Worm (Caenorhabditis elegans) whole organism, L3 larva: ENCODE measurements around the gene spe-26.

Experiments used
- R02D3.7 ChIP-seq: fragments of 150-350 bp; optimal IDR thresholded peaks from 2 replicates; lab custom pipeline; 2014; ENCODE audit warnings: missing biosample characterization, missing genetic modification characterization
- ZK546.5 ChIP-seq: sonication (generic microtip); optimal IDR thresholded peaks from 2 replicates; lab custom pipeline; 2017; ENCODE audit warnings: missing biosample characterization, missing genetic modification characterization
- aly-2 ChIP-seq: fragments of 150-350 bp; optimal IDR thresholded peaks from 2 replicates; lab custom pipeline; 2014; ENCODE audit warnings: missing biosample characterization, missing genetic modification characterization
- ama-1 ChIP-seq: fragments of 150-350 bp; optimal IDR thresholded peaks from 2 replicates; lab custom pipeline; 2018
- ceh-16 ChIP-seq: sonication (generic microtip); optimal IDR thresholded peaks from 2 replicates; lab custom pipeline; 2017; ENCODE audit warnings: missing biosample characterization, missing genetic modification characterization
- ceh-28 ChIP-seq: fragments of 150-350 bp; optimal IDR thresholded peaks from 2 replicates; lab custom pipeline; 2014; ENCODE audit warnings: missing biosample characterization, missing genetic modification reagents, missing genetic modification characterization
- ceh-82 ChIP-seq: fragments of 150-350 bp; optimal IDR thresholded peaks from 2 replicates; lab custom pipeline; 2014; ENCODE audit warnings: missing biosample characterization, missing genetic modification characterization
- ceh-9 ChIP-seq: sonication (generic microtip); optimal IDR thresholded peaks from 2 replicates; lab custom pipeline; 2018; ENCODE audit warnings: missing biosample characterization, missing genetic modification characterization
- egl-27 ChIP-seq: sonication (generic microtip); optimal IDR thresholded peaks from 4 replicates; lab custom pipeline; 2017; ENCODE audit warnings: missing biosample characterization, missing genetic modification reagents, missing genetic modification characterization
- egl-5 ChIP-seq: fragments of 150-350 bp; optimal IDR thresholded peaks from 2 replicates; lab custom pipeline; 2017; ENCODE audit warnings: missing biosample characterization, missing genetic modification reagents, missing genetic modification characterization, inconsistent platforms
- elt-1 ChIP-seq: fragments of 150-350 bp; optimal IDR thresholded peaks from 2 replicates; lab custom pipeline; 2014; ENCODE audit warnings: missing biosample characterization, missing genetic modification characterization
- elt-2 ChIP-seq: sonication (generic microtip); optimal IDR thresholded peaks from 2 replicates; lab custom pipeline; 2016; ENCODE audit warnings: missing genetic modification reagents, mild to moderate bottlenecking, missing genetic modification characterization, missing compliant biosample characterization
- elt-3 ChIP-seq, 3 experiments: fragments of 150-350 bp in 1 of 3; sonication (generic microtip) in 2 of 3; optimal IDR thresholded peaks; 2 replicates in 2 of 3; 4 replicates in 1 of 3; lab custom pipeline; 2014 to 2017; ENCODE audit warnings: missing biosample characterization in 3 of 3, missing genetic modification characterization in 3 of 3
- eor-1 ChIP-seq, 2 experiments: fragments of 150-350 bp; optimal IDR thresholded peaks; 2 replicates each; lab custom pipeline; 2014 to 2018; ENCODE audit warnings: missing biosample characterization in 2 of 2, missing genetic modification characterization in 2 of 2
- fkh-10 ChIP-seq: sonication (generic microtip); optimal IDR thresholded peaks from 2 replicates; lab custom pipeline; 2017; ENCODE audit warnings: missing biosample characterization, missing genetic modification reagents, missing genetic modification characterization
- fkh-2 ChIP-seq: fragments of 150-350 bp; optimal IDR thresholded peaks from 2 replicates; lab custom pipeline; 2014; ENCODE audit warnings: missing biosample characterization, missing genetic modification reagents, missing genetic modification characterization
- fos-1 ChIP-seq: fragments of 150-350 bp; optimal IDR thresholded peaks from 2 replicates; lab custom pipeline; 2014; ENCODE audit warnings: missing biosample characterization, missing genetic modification characterization
- hmg-11 ChIP-seq: sonication (generic microtip); optimal IDR thresholded peaks from 2 replicates; lab custom pipeline; 2016; ENCODE audit warnings: missing genetic modification characterization, missing compliant biosample characterization
- jun-1 ChIP-seq: fragments of 150-350 bp; optimal IDR thresholded peaks from 2 replicates; lab custom pipeline; 2014; ENCODE audit warnings: missing biosample characterization, missing genetic modification reagents, missing genetic modification characterization
- lin-39 ChIP-seq: fragments of 150-350 bp; optimal IDR thresholded peaks from 2 replicates; lab custom pipeline; 2018; ENCODE audit warnings: missing biosample characterization, missing genetic modification reagents, missing genetic modification characterization
- lsy-12 ChIP-seq: sonication (generic microtip); optimal IDR thresholded peaks from 2 replicates; lab custom pipeline; 2016; ENCODE audit warnings: mild to moderate bottlenecking, missing genetic modification characterization, missing compliant biosample characterization
- mdl-1 ChIP-seq: fragments of 150-350 bp; optimal IDR thresholded peaks from 2 replicates; lab custom pipeline; 2014; ENCODE audit warnings: missing biosample characterization, missing genetic modification characterization
- mml-1 ChIP-seq: fragments of 150-350 bp; sonication (generic microtip); optimal IDR thresholded peaks from 3 replicates; lab custom pipeline; 2014; ENCODE audit warnings: missing biosample characterization, missing genetic modification characterization
- nfya-1 ChIP-seq: sonication (generic microtip); optimal IDR thresholded peaks from 2 replicates; lab custom pipeline; 2017; ENCODE audit warnings: missing genetic modification characterization, mild to moderate bottlenecking, missing compliant biosample characterization, antibody characterized with exemption, moderate library complexity; ENCODE audit not compliant: insufficient read depth
- nhr-11 ChIP-seq: fragments of 150-350 bp; optimal IDR thresholded peaks from 2 replicates; lab custom pipeline; 2014; ENCODE audit warnings: missing biosample characterization, missing genetic modification characterization
- nhr-12 ChIP-seq: fragments of 150-350 bp; optimal IDR thresholded peaks from 2 replicates; lab custom pipeline; 2014; ENCODE audit warnings: missing biosample characterization, missing genetic modification characterization
- nhr-23 ChIP-seq: fragments of 150-350 bp; optimal IDR thresholded peaks from 2 replicates; lab custom pipeline; 2014; ENCODE audit warnings: missing biosample characterization, missing genetic modification reagents, missing genetic modification characterization
- nhr-25 ChIP-seq: sonication (generic microtip); optimal IDR thresholded peaks from 2 replicates; lab custom pipeline; 2017; ENCODE audit warnings: missing biosample characterization, missing genetic modification characterization
- nhr-28 ChIP-seq: fragments of 150-350 bp; optimal IDR thresholded peaks from 2 replicates; lab custom pipeline; 2014; ENCODE audit warnings: missing biosample characterization, missing genetic modification characterization
- nhr-43 ChIP-seq: sonication (generic microtip); optimal IDR thresholded peaks from 2 replicates; lab custom pipeline; 2016; ENCODE audit warnings: mild to moderate bottlenecking, missing genetic modification characterization, missing compliant biosample characterization; ENCODE audit not compliant: poor library complexity, severe bottlenecking
- nhr-67 ChIP-seq: fragments of 150-350 bp; optimal IDR thresholded peaks from 2 replicates; lab custom pipeline; 2014; ENCODE audit warnings: missing biosample characterization, missing genetic modification characterization
- nhr-76 ChIP-seq: fragments of 150-350 bp; sonication (generic microtip); optimal IDR thresholded peaks from 5 replicates; lab custom pipeline; 2014; ENCODE audit warnings: missing biosample characterization, missing genetic modification characterization
- nhr-77 ChIP-seq: fragments of 150-350 bp; optimal IDR thresholded peaks from 2 replicates; lab custom pipeline; 2014; ENCODE audit warnings: missing biosample characterization, missing genetic modification characterization
- pha-4 ChIP-seq: fragments of 150-350 bp; optimal IDR thresholded peaks from 2 replicates; lab custom pipeline; 2014; ENCODE audit warnings: missing biosample characterization, missing genetic modification reagents, missing genetic modification characterization
- pqm-1 ChIP-seq: fragments of 150-350 bp; optimal IDR thresholded peaks from 2 replicates; lab custom pipeline; 2017; ENCODE audit warnings: missing biosample characterization, missing genetic modification characterization, inconsistent platforms
- sea-2 ChIP-seq: fragments of 150-350 bp; sonication (generic microtip); optimal IDR thresholded peaks from 4 replicates; lab custom pipeline; 2014; ENCODE audit warnings: missing biosample characterization, missing genetic modification reagents, missing genetic modification characterization
- skn-1 ChIP-seq: fragments of 150-350 bp; optimal IDR thresholded peaks from 2 replicates; lab custom pipeline; 2014; ENCODE audit warnings: missing biosample characterization, missing genetic modification characterization
- snpc-4 ChIP-seq: fragments of 150-350 bp; optimal IDR thresholded peaks from 2 replicates; lab custom pipeline; 2014; ENCODE audit warnings: missing biosample characterization, missing genetic modification characterization
- unc-39 ChIP-seq: sonication (generic microtip); optimal IDR thresholded peaks from 4 replicates; lab custom pipeline; 2017; ENCODE audit warnings: missing biosample characterization, missing genetic modification characterization
- unc-62 ChIP-seq: fragments of 150-350 bp; sonication (generic microtip); optimal IDR thresholded peaks from 4 replicates; lab custom pipeline; 2014; ENCODE audit warnings: missing biosample characterization, missing genetic modification reagents, missing genetic modification characterization
- zag-1 ChIP-seq: fragments of 150-350 bp; optimal IDR thresholded peaks from 2 replicates; lab custom pipeline; 2014; ENCODE audit warnings: missing biosample characterization, missing genetic modification characterization
- ztf-11 ChIP-seq: fragments of 150-350 bp; optimal IDR thresholded peaks from 2 replicates; lab custom pipeline; 2014; ENCODE audit warnings: missing biosample characterization, missing genetic modification characterization
- ztf-4 ChIP-seq: fragments of 150-350 bp; optimal IDR thresholded peaks from 2 replicates; lab custom pipeline; 2014; ENCODE audit warnings: missing biosample characterization, missing genetic modification characterization

The spe-26 gene

DNA sequence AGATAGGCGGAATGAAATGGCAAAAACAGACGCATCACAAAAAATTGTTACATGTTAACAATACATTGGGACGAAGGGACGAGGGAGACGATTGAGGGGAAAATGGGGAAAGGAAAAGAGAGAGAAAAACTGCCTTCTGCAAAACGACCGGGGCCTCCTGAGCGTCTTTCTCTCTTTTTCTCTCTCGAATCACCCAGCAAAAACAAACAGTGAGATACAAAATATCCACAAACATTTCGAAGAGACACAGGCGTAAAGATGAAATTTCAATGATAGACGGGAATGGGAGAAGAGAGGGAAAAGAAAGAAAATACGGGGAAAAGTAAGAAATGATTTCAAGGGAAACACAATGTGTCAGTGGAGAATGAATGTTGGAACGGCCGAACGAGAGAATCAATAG lies 45.7 kb downstream of the spe-26 start (continued):
- no peak for TF ChIP-seq mdl-1 (tag; lab: Kevin White, UChicago)
- TF ChIP-seq ztf-4 (tag; lab: Kevin White, UChicago), result no peak
- no peak for TF ChIP-seq fkh-2 (tag; lab: Kevin White, UChicago)
- TF ChIP-seq hmg-11 (tag; lab: Kevin White, UChicago), result peak; percentile 50
- peak; percentile 78 for TF ChIP-seq pha-4 (tag; lab: Kevin White, UChicago)
- TF ChIP-seq nhr-12 (tag; lab: Kevin White, UChicago), result no peak

DNA sequence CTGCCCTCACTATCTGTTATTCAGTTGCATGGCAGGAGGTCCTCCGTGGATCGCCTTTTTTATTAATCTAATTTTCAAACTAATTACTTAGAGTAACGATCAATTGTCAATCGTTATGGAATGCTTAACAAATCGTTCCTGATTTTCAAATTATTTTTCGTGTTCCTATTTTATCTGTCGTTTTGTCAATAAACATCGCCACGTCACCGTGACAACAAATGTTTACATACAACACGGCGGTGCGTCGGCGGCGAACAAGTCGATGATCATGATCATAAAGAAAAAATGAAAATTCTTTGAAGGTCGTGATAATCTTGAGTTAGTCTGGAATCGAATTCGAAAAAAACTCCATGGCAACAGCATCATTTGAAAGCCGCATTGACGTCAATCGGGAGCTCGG lies 46.2 kb downstream of the spe-26 start:
- TF ChIP-seq pha-4 (tag; lab: Kevin White, UChicago) (peak; percentile 73), ceh-9 (tag; lab: Kevin White, UChicago) (no peak)

DNA sequence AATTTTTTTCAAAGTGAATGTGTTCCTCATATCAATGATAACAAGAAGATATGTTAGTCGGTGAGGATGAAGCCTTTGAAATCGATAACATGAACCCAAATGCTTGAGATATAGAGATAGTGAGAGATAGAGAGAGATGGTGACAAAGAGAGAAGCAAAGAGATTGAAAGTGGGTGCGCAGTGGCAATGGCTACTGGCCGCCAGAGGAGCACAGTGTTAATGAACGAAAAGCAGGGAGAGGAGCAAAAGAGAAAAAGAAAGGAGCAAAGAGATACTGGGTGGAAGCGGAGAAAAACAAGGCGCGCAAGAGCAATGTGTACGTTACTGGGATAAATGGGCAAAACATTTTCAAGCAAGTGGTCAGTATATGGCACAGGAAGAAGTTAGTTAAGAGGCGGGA lies 47.1 kb downstream of the spe-26 start:
- no peak for TF ChIP-seq ceh-9 (tag; lab: Kevin White, UChicago)
- no peak for TF ChIP-seq nhr-25
- peak; percentile 56 for TF ChIP-seq skn-1
- TF ChIP-seq nhr-77 (tag; lab: Kevin White, UChicago), result no peak
- TF ChIP-seq eor-1 (tag; optimal IDR thresholded peaks at IDR 0.05; lab: Kevin White, UChicago), result no peak
- TF ChIP-seq sea-2, result no peak
- no peak for TF ChIP-seq elt-3 (tag; optimal IDR thresholded peaks at IDR 0.05; lab: Kevin White, UChicago)
- TF ChIP-seq elt-2, result no peak
- TF ChIP-seq jun-1 (tag; lab: Kevin White, UChicago), result no peak
- no peak for TF ChIP-seq lsy-12 (tag; lab: Kevin White, UChicago)
- TF ChIP-seq nhr-11 (tag; lab: Kevin White, UChicago), result no peak
- TF ChIP-seq unc-39 (tag; lab: Kevin White, UChicago), result no peak
- TF ChIP-seq fkh-10 (GFP tag; lab: Kevin White, UChicago), result no peak
- peak; percentile 23 for TF ChIP-seq hmg-11 (tag; lab: Kevin White, UChicago)
- peak; percentile 83 for TF ChIP-seq nfya-1
- peak; percentile 23 for TF ChIP-seq egl-5 (tag; lab: Kevin White, UChicago)
- no peak for TF ChIP-seq R02D3.7 (tag; lab: Kevin White, UChicago)
- no peak for TF ChIP-seq ZK546.5 (tag; lab: Kevin White, UChicago)
- no peak for TF ChIP-seq ama-1
- TF ChIP-seq ztf-4 (tag; lab: Kevin White, UChicago), result no peak
- TF ChIP-seq ceh-16 (tag; lab: Kevin White, UChicago), result no peak
- TF ChIP-seq nhr-28 (tag; lab: Kevin White, UChicago), result no peak
- no peak for TF ChIP-seq nhr-67 (tag; lab: Kevin White, UChicago)
- TF ChIP-seq aly-2, result no peak
- peak; percentile 73 for TF ChIP-seq lin-39 (tag; lab: Kevin White, UChicago)
- peak; percentile 7 for TF ChIP-seq pha-4 (tag; lab: Kevin White, UChicago)
- TF ChIP-seq ztf-11 (tag; lab: Kevin White, UChicago), result no peak
- TF ChIP-seq nhr-23 (tag; lab: Kevin White, UChicago), result no peak
- no peak for TF ChIP-seq nhr-12 (tag; lab: Kevin White, UChicago)
- no peak for TF ChIP-seq zag-1 (tag; lab: Kevin White, UChicago)
- peak; percentile 50 for TF ChIP-seq ceh-28 (tag; lab: Kevin White, UChicago)
- TF ChIP-seq fkh-2 (tag; lab: Kevin White, UChicago), result no peak
- TF ChIP-seq mml-1 (tag; lab: Kevin White, UChicago), result no peak
- no peak for TF ChIP-seq fos-1 (tag; lab: Kevin White, UChicago)
- no peak for TF ChIP-seq unc-62 (GFP tag; lab: Kevin White, UChicago)

DNA sequence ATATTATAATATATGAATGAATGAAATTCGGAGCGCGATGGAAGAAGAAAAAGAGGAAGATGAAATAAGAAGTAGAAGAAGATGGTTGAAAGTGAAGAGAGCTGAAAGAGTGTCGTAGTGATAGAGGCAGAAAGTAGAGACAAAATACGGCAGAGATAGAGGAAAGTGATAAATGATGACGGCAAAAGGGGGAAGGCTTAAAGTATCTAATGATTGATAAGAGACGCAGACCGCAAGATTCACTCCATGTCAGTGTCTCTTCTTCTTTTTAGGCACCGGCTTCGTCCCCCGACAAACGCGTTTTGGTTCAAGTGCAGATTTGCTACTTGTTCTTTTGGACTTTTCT lies 49.4 kb downstream of the spe-26 start:
- TF ChIP-seq nhr-23 (tag; lab: Kevin White, UChicago), result peak; percentile 40
- TF ChIP-seq nhr-28 (tag; lab: Kevin White, UChicago), result no peak
- TF ChIP-seq elt-2, result peak; percentile 96
- peak; percentile 35 for TF ChIP-seq lsy-12 (tag; lab: Kevin White, UChicago)
- peak; percentile 68 for TF ChIP-seq nhr-43 (tag; lab: Kevin White, UChicago)
- TF ChIP-seq unc-62 (GFP tag; lab: Kevin White, UChicago), result peak; percentile 41
- TF ChIP-seq ceh-28 (tag; lab: Kevin White, UChicago), result peak; percentile 50
- TF ChIP-seq nhr-67 (tag; lab: Kevin White, UChicago), result no peak
- TF ChIP-seq jun-1 (tag; lab: Kevin White, UChicago), result peak; percentile 91
- TF ChIP-seq nhr-76 (tag; lab: Kevin White, UChicago), result no peak
- peak; percentile 76 for TF ChIP-seq nhr-11 (tag; lab: Kevin White, UChicago)
- TF ChIP-seq pqm-1 (tag; lab: Kevin White, UChicago), result peak; percentile 59
- TF ChIP-seq hmg-11 (tag; lab: Kevin White, UChicago), result no peak
- TF ChIP-seq sea-2, result no peak
- peak; percentile 2 for TF ChIP-seq R02D3.7 (tag; lab: Kevin White, UChicago)
- TF ChIP-seq ceh-82 (tag; lab: Kevin White, UChicago), result peak; percentile 32
- TF ChIP-seq egl-27 (tag; lab: Kevin White, UChicago), result peak; percentile 13
- TF ChIP-seq ceh-16 (tag; lab: Kevin White, UChicago), result no peak
- peak in 2 of 3 experiments; percentile 15 to 52 for TF ChIP-seq elt-3 (tag; optimal IDR thresholded peaks at IDR 0.05; lab: Kevin White, UChicago)
- TF ChIP-seq lin-39 (tag; lab: Kevin White, UChicago), result peak; percentile 71
- peak; percentile 34 for TF ChIP-seq nfya-1
- peak; percentile 88 for TF ChIP-seq nhr-25
- peak; percentile 40 for TF ChIP-seq snpc-4 (tag; lab: Kevin White, UChicago)
- peak; percentile 84 for TF ChIP-seq skn-1
- TF ChIP-seq eor-1 (tag; optimal IDR thresholded peaks at IDR 0.05; lab: Kevin White, UChicago), result no peak
- TF ChIP-seq elt-1 (tag; lab: Kevin White, UChicago), result peak; percentile 11
